Fruit fly (Drosophila melanogaster) S2 (cell line): ENCODE results near the gene Acp1.

Experiments
- CG8478 ChIP-seq: fragments of >200 bp; optimal IDR thresholded peaks from 2 replicates; lab custom pipeline; 2018
- CTCF ChIP-seq, 2 experiments: fragments of >200 bp; optimal IDR thresholded peaks; 2 replicates each; lab custom pipeline; 2018

Acp1 gene

dm6 chr2L:7741437-7741836 lies at the start of gene Acp1:
Gene Acp1 (minus strand): TSS chr2L:7741537.
- TF ChIP-seq CTCF (optimal IDR thresholded peaks at IDR 0.05; lab: Kevin White, UChicago) = no peak
- TF ChIP-seq CG8478 (lab: Kevin White, UChicago) = no peak

dm6 chr2L:7790448-7791355 lies 49.4 kb upstream of the Acp1 start, which contains the start of gene CG7149:
Gene CG7149 (minus strand): TSS chr2L:7790557.
- TF ChIP-seq CTCF (optimal IDR thresholded peaks at IDR 0.05; lab: Kevin White, UChicago) (no peak), CG8478 (lab: Kevin White, UChicago) (no peak)

dm6 chr2L:7790081-7790447 lies 48.7 kb upstream of the Acp1 start:
- no peak for TF ChIP-seq CG8478 (lab: Kevin White, UChicago)
- TF ChIP-seq CTCF (optimal IDR thresholded peaks at IDR 0.05; lab: Kevin White, UChicago) = no peak

dm6 chr2L:7788952-7789466 lies 47.7 kb upstream of the Acp1 start:
- no peak for TF ChIP-seq CG8478 (lab: Kevin White, UChicago)

- TF ChIP-seq CTCF (optimal IDR thresholded peaks at IDR 0.05; lab: Kevin White, UChicago) (no peak), CG8478 (lab: Kevin White, UChicago) (no peak)
These were observed 41.6 kb upstream of the Acp1 start, which contains the start of gene Brd7-9 for dm6 chr2L:7782788-7783401. Gene Brd7-9 (plus strand): TSS chr2L:7782865.

dm6 chr2L:7781165-7781564 lies 39.8 kb upstream of the Acp1 start, which contains the start of gene CG7164:
Gene CG7164 (plus strand): TSS chr2L:7781465.
- TF ChIP-seq CTCF (optimal IDR thresholded peaks at IDR 0.05; lab: Kevin White, UChicago) (no peak), CG8478 (lab: Kevin White, UChicago) (no peak)

dm6 chr2L:7779785-7780184 lies 38.4 kb upstream of the Acp1 start, which contains the start of gene Uro:
Gene Uro (plus strand): TSS chr2L:7780085.
- TF ChIP-seq CTCF (optimal IDR thresholded peaks at IDR 0.05; lab: Kevin White, UChicago) = no peak

dm6 chr2L:7777979-7778692 lies 36.8 kb upstream of the Acp1 start, which contains the start of gene CG7179:
Gene CG7179 (minus strand): TSS chr2L:7778029.
- no peak for TF ChIP-seq CTCF (optimal IDR thresholded peaks at IDR 0.05; lab: Kevin White, UChicago)
- TF ChIP-seq CG8478 (lab: Kevin White, UChicago) = no peak

- TF ChIP-seq CG8478 (lab: Kevin White, UChicago) (no peak), CTCF (optimal IDR thresholded peaks at IDR 0.05; lab: Kevin White, UChicago) (no peak)
These were observed 33.9 kb upstream of the Acp1 start for dm6 chr2L:7775260-7775659.

- no peak for TF ChIP-seq CG8478 (lab: Kevin White, UChicago)
- no peak for TF ChIP-seq CTCF (optimal IDR thresholded peaks at IDR 0.05; lab: Kevin White, UChicago)
These were observed 30.6 kb upstream of the Acp1 start for dm6 chr2L:7771891-7772290.

dm6 chr2L:7767328-7767727 lies 26.0 kb upstream of the Acp1 start, which contains the start of gene CG7191:
Gene CG7191 (plus strand): TSS chr2L:7767628.
- TF ChIP-seq CTCF (optimal IDR thresholded peaks at IDR 0.05; lab: Kevin White, UChicago) = no peak
- no peak for TF ChIP-seq CG8478 (lab: Kevin White, UChicago)

dm6 chr2L:7756835-7757234 lies 15.5 kb upstream of the Acp1 start:
- no peak for TF ChIP-seq CTCF (optimal IDR thresholded peaks at IDR 0.05; lab: Kevin White, UChicago)
- TF ChIP-seq CG8478 (lab: Kevin White, UChicago) = no peak

- TF ChIP-seq CTCF (optimal IDR thresholded peaks at IDR 0.05; lab: Kevin White, UChicago) (no peak), CG8478 (lab: Kevin White, UChicago) (no peak)
These were observed 13.2 kb upstream of the Acp1 start for dm6 chr2L:7754539-7754938.

dm6 chr2L:7753874-7754273 lies 12.5 kb upstream of the Acp1 start, which contains the start of gene CG46025:
Gene CG46025 (plus strand): TSS chr2L:7754174.
- no peak for TF ChIP-seq CTCF (optimal IDR thresholded peaks at IDR 0.05; lab: Kevin White, UChicago)
- TF ChIP-seq CG8478 (lab: Kevin White, UChicago) = no peak
